Worm (Caenorhabditis elegans): Measurements from ENCODE around the gene F36H5.17.

DNA sequence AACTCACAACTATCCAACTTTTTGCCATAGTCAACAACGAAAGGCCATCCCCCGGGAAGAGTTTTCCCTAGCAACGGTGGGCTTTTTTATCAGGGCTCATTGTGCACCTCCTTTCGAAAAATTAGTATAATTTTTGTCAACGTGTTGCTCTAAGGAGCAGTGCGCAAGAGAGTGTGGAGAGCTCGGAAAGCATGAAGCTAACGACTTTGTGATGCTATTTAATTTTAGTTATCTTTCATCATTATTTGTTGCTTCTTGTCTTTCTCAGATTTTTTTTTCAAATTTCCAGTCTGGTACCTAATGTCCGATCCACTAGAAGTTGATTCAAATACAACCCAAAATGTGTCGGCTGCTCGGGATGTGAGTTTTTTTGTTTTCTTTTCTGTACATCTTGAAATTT lies 25.9 kb downstream of the F36H5.17 start, which contains the start of gene ceh-81:
- TF ChIP-seq hmbx-1 (tag; optimal IDR thresholded peaks at IDR 0.05) = no peak
- no peak for TF ChIP-seq hnd-1 (tag; optimal IDR thresholded peaks at IDR 0.05)
- no peak for TF ChIP-seq ceh-13 (GFP tag; optimal IDR thresholded peaks at IDR 0.05)
